Fruit fly (Drosophila melanogaster) whole organism, embryonic: ENCODE measurements around the gene nAChRalpha2.

Source experiments
- Ada2b ChIP-seq: fragments of 200-800 bp; sonication (Bioruptor generic); IDR thresholded peaks from 2 replicates; pipeline ENCODE4 v1.3.6; 2022; ENCODE audit warnings: missing biosample characterization, missing genetic modification characterization
- Antp ChIP-seq: fragments of 200-800 bp; sonication (Bioruptor generic); optimal IDR thresholded peaks from 3 replicates; lab custom pipeline; 2016; ENCODE audit warnings: missing biosample characterization, missing genetic modification characterization
- CG11398 ChIP-seq: fragments of 200-800 bp; sonication (Bioruptor generic); optimal IDR thresholded peaks from 2 replicates; lab custom pipeline; 2016; ENCODE audit warnings: missing biosample characterization, missing genetic modification characterization
- CG1233 ChIP-seq: fragments of 200-800 bp; sonication (Bioruptor generic); optimal IDR thresholded peaks from 4 replicates; lab custom pipeline; 2018; ENCODE audit warnings: missing biosample characterization, mild to moderate bottlenecking, missing genetic modification characterization
- CG12391 ChIP-seq: fragments of 200-800 bp; sonication (Bioruptor generic); optimal IDR thresholded peaks from 3 replicates; lab custom pipeline; 2018; ENCODE audit warnings: missing biosample characterization, mild to moderate bottlenecking, missing genetic modification characterization, moderate library complexity
- CG12659 ChIP-seq: fragments of 200-800 bp; sonication (Bioruptor generic); optimal IDR thresholded peaks from 3 replicates; lab custom pipeline; 2017; ENCODE audit warnings: mild to moderate bottlenecking, missing biosample characterization, missing genetic modification reagents, missing genetic modification characterization
- CG13296 ChIP-seq: fragments of 200-800 bp; sonication (Bioruptor generic); optimal IDR thresholded peaks from 3 replicates; lab custom pipeline; 2018; ENCODE audit warnings: missing biosample characterization, mild to moderate bottlenecking, missing genetic modification characterization
- CG16863 ChIP-seq: fragments of 200-800 bp; sonication (Bioruptor generic); optimal IDR thresholded peaks from 3 replicates; lab custom pipeline; 2016; ENCODE audit warnings: missing biosample characterization, missing genetic modification characterization
- CG18011 ChIP-seq: fragments of 200-800 bp; sonication (Bioruptor generic); optimal IDR thresholded peaks from 2 replicates; lab custom pipeline; 2017; ENCODE audit warnings: missing biosample characterization, missing genetic modification characterization, mild to moderate bottlenecking, moderate library complexity, missing genotype
- CG1832 ChIP-seq: fragments of 200-800 bp; sonication (Bioruptor generic); optimal IDR thresholded peaks from 2 replicates; lab custom pipeline; 2017; ENCODE audit warnings: missing biosample characterization, mild to moderate bottlenecking, missing genetic modification characterization, inconsistent platforms
- CG18599 ChIP-seq: fragments of 200-800 bp; sonication (Bioruptor generic); optimal IDR thresholded peaks from 3 replicates; lab custom pipeline; 2017; ENCODE audit warnings: missing biosample characterization, missing genetic modification characterization, mild to moderate bottlenecking, moderate library complexity, missing genetic modification reagents
- CG2120 ChIP-seq: fragments of 200-800 bp; sonication (Bioruptor generic); optimal IDR thresholded peaks from 3 replicates; lab custom pipeline; 2016; ENCODE audit warnings: missing biosample characterization, missing genetic modification characterization
- CG2199 ChIP-seq: fragments of 200-800 bp; sonication (Bioruptor generic); IDR thresholded peaks from 3 replicates; pipeline ENCODE4 v1.3.6; 2022; ENCODE audit warnings: missing biosample characterization, missing genetic modification characterization
- CG2678 ChIP-seq: fragments of 200-800 bp; sonication (Bioruptor generic); optimal IDR thresholded peaks from 3 replicates; lab custom pipeline; 2019; ENCODE audit warnings: missing biosample characterization, mild to moderate bottlenecking, missing genetic modification characterization, moderate library complexity
- CG3163 ChIP-seq: fragments of 200-800 bp; sonication (Bioruptor generic); optimal IDR thresholded peaks from 3 replicates; lab custom pipeline; 2016; ENCODE audit warnings: missing biosample characterization, missing genetic modification characterization
- CG32532 ChIP-seq: fragments of 200-800 bp; sonication (Bioruptor generic); IDR thresholded peaks from 2 replicates; pipeline ENCODE4 v1.3.6; 2022; ENCODE audit warnings: missing biosample characterization, missing genetic modification characterization
- CG34376 ChIP-seq: fragments of 200-800 bp; sonication (Bioruptor generic); optimal IDR thresholded peaks from 2 replicates; lab custom pipeline; 2018; ENCODE audit warnings: missing biosample characterization, mild to moderate bottlenecking, missing genetic modification characterization
- CG8089 ChIP-seq: fragments of 200-800 bp; sonication (Bioruptor generic); optimal IDR thresholded peaks from 3 replicates; lab custom pipeline; 2016; ENCODE audit warnings: missing biosample characterization, missing genetic modification characterization
- CG8944 ChIP-seq: fragments of 200-800 bp; sonication (Bioruptor generic); optimal IDR thresholded peaks from 3 replicates; lab custom pipeline; 2016; ENCODE audit warnings: missing biosample characterization, missing genetic modification characterization
- CG9727 ChIP-seq: fragments of 200-800 bp; sonication (Bioruptor generic); optimal IDR thresholded peaks from 3 replicates; lab custom pipeline; 2017; ENCODE audit warnings: missing biosample characterization, mild to moderate bottlenecking, missing genetic modification characterization
- CTCF ChIP-seq: fragments of 200-800 bp; sonication (Bioruptor generic); optimal IDR thresholded peaks from 2 replicates; lab custom pipeline; 2017; ENCODE audit warnings: missing biosample characterization, mild to moderate bottlenecking, missing genetic modification characterization, moderate library complexity
- CoRest ChIP-seq: fragments of 200-800 bp; sonication (Bioruptor generic); optimal IDR thresholded peaks from 3 replicates; lab custom pipeline; 2018; ENCODE audit warnings: missing biosample characterization, mild to moderate bottlenecking, missing genetic modification characterization, moderate library complexity
- D19B ChIP-seq: fragments of 200-800 bp; sonication (Bioruptor generic); optimal IDR thresholded peaks from 2 replicates; lab custom pipeline; 2017; ENCODE audit warnings: missing biosample characterization, mild to moderate bottlenecking, missing genetic modification characterization
- Fer3 ChIP-seq: fragments of 200-800 bp; sonication (Bioruptor generic); optimal IDR thresholded peaks from 2 replicates; lab custom pipeline; 2018; ENCODE audit warnings: missing biosample characterization, mild to moderate bottlenecking, missing genetic modification characterization, moderate library complexity
- H15 ChIP-seq: fragments of 200-800 bp; sonication (Bioruptor generic); IDR thresholded peaks from 3 replicates; pipeline ENCODE4 v1.3.6; 2022; ENCODE audit warnings: missing biosample characterization, missing genetic modification characterization
- HLH4C ChIP-seq: fragments of 200-800 bp; sonication (Bioruptor generic); IDR thresholded peaks from 3 replicates; pipeline ENCODE4 v1.3.6; 2022; ENCODE audit warnings: missing biosample characterization, missing genetic modification characterization; ENCODE audit not compliant: partially characterized antibody
- HLHmδ ChIP-seq: fragments of 200-800 bp; sonication (Bioruptor generic); optimal IDR thresholded peaks from 2 replicates; lab custom pipeline; 2018; ENCODE audit warnings: missing biosample characterization, mild to moderate bottlenecking, missing genetic modification characterization, moderate library complexity
- HmgD ChIP-seq: fragments of 200-800 bp; sonication (Bioruptor generic); optimal IDR thresholded peaks from 3 replicates; lab custom pipeline; 2016; ENCODE audit warnings: missing biosample characterization, missing genetic modification characterization
- MBD-R2 ChIP-seq: fragments of 200-800 bp; sonication (Bioruptor generic); IDR thresholded peaks from 2 replicates; pipeline ENCODE4 v1.3.6; 2022; ENCODE audit warnings: missing biosample characterization, missing genetic modification characterization
- Mad ChIP-seq: fragments of 200-800 bp; sonication (Bioruptor generic); optimal IDR thresholded peaks from 2 replicates; lab custom pipeline; 2016; ENCODE audit warnings: missing biosample characterization, missing genetic modification characterization
- Nf-YA ChIP-seq: fragments of 200-800 bp; sonication (Bioruptor generic); IDR thresholded peaks from 2 replicates; pipeline ENCODE4 v1.3.6; 2022; ENCODE audit warnings: missing biosample characterization, missing genetic modification characterization
- Nf-YB ChIP-seq: fragments of 200-800 bp; sonication (Bioruptor generic); optimal IDR thresholded peaks from 3 replicates; lab custom pipeline; 2019; ENCODE audit warnings: missing biosample characterization, mild to moderate bottlenecking, missing genetic modification characterization, moderate library complexity
- PHDP ChIP-seq: fragments of 200-800 bp; sonication (Bioruptor generic); optimal IDR thresholded peaks from 3 replicates; lab custom pipeline; 2018; ENCODE audit warnings: missing biosample characterization, mild to moderate bottlenecking, missing genetic modification characterization, moderate library complexity
- Six4 ChIP-seq: fragments of 200-800 bp; sonication (Bioruptor generic); optimal IDR thresholded peaks from 2 replicates; lab custom pipeline; 2016; ENCODE audit warnings: missing biosample characterization, missing genetic modification characterization
- Sox102F ChIP-seq: fragments of 200-800 bp; sonication (Bioruptor generic); optimal IDR thresholded peaks from 2 replicates; lab custom pipeline; 2018; ENCODE audit warnings: missing biosample characterization, mild to moderate bottlenecking, missing genetic modification characterization, moderate library complexity
- Ssrp ChIP-seq: fragments of 200-800 bp; sonication (Bioruptor generic); optimal IDR thresholded peaks from 2 replicates; lab custom pipeline; 2018; ENCODE audit warnings: missing biosample characterization, mild to moderate bottlenecking, missing genetic modification characterization, moderate library complexity
- Vsx1 ChIP-seq: fragments of 200-800 bp; sonication (Bioruptor generic); optimal IDR thresholded peaks from 2 replicates; lab custom pipeline; 2017; ENCODE audit warnings: missing biosample characterization, mild to moderate bottlenecking, missing genetic modification characterization, missing genetic modification reagents
- az2 ChIP-seq: fragments of 200-800 bp; sonication (Bioruptor generic); optimal IDR thresholded peaks from 3 replicates; lab custom pipeline; 2016; ENCODE audit warnings: missing biosample characterization, missing genetic modification characterization
- crp ChIP-seq, 2 experiments: fragments of 200-800 bp; sonication (Bioruptor generic); optimal IDR thresholded peaks; 2 replicates in 1 of 2; 3 replicates in 1 of 2; lab custom pipeline; 2017; ENCODE audit warnings: missing biosample characterization in 2 of 2, missing genetic modification characterization in 2 of 2, mild to moderate bottlenecking in 1 of 2, moderate library complexity in 1 of 2
- fu2 ChIP-seq: fragments of 200-800 bp; sonication (Bioruptor generic); optimal IDR thresholded peaks from 2 replicates; lab custom pipeline; 2016; ENCODE audit warnings: missing biosample characterization, missing genetic modification characterization
- grau ChIP-seq: fragments of 200-800 bp; optimal IDR thresholded peaks from 3 replicates; lab custom pipeline; 2019; ENCODE audit warnings: missing biosample characterization, mild to moderate bottlenecking, missing genetic modification characterization, moderate library complexity
- ken ChIP-seq: fragments of 200-800 bp; sonication (Bioruptor generic); IDR thresholded peaks from 3 replicates; pipeline ENCODE4 v1.3.6; 2022; ENCODE audit warnings: missing biosample characterization, missing genetic modification characterization
- lola ChIP-seq, 3 experiments: fragments of >200 bp in 2 of 3; fragments of 200-800 bp in 1 of 3; sonication (Bioruptor generic) in 1 of 3; optimal IDR thresholded peaks; 2 replicates each; lab custom pipeline; 2017 to 2019; ENCODE audit warnings: missing biosample characterization in 3 of 3, missing genetic modification characterization in 3 of 3, mild to moderate bottlenecking in 1 of 3, moderate library complexity in 1 of 3
- nom ChIP-seq: fragments of 200-800 bp; sonication (Bioruptor generic); optimal IDR thresholded peaks from 2 replicates; lab custom pipeline; 2017; ENCODE audit warnings: missing biosample characterization, missing genetic modification characterization, mild to moderate bottlenecking, moderate library complexity, missing genetic modification reagents
- p53 ChIP-seq: fragments of 200-800 bp; sonication (Bioruptor generic); optimal IDR thresholded peaks from 2 replicates; lab custom pipeline; 2016; ENCODE audit warnings: missing biosample characterization, missing genetic modification characterization
- slbo ChIP-seq: fragments of 200-800 bp; sonication (Bioruptor generic); IDR thresholded peaks from 2 replicates; pipeline ENCODE4 v1.3.6; 2022; ENCODE audit warnings: missing biosample characterization, missing genetic modification characterization
- ttk ChIP-seq: fragments of 200-800 bp; sonication (Bioruptor generic); IDR thresholded peaks from 2 replicates; pipeline ENCODE4 v2.1.2; 2022; ENCODE audit warnings: missing biosample characterization, missing genetic modification characterization
- vvl ChIP-seq: fragments of 200-800 bp; sonication (Bioruptor generic); IDR thresholded peaks from 2 replicates; pipeline ENCODE4 v1.3.6; 2022; ENCODE audit warnings: missing biosample characterization, missing genetic modification characterization
- wdn ChIP-seq: fragments of 200-800 bp; sonication (Bioruptor generic); IDR thresholded peaks from 2 replicates; pipeline ENCODE4 v1.3.6; 2022; ENCODE audit warnings: missing biosample characterization, missing genetic modification characterization
- z ChIP-seq: fragments of 200-800 bp; sonication (Bioruptor generic); IDR thresholded peaks from 3 replicates; pipeline ENCODE4 v1.3.6; 2022; ENCODE audit warnings: missing biosample characterization, missing genetic modification characterization
- zf30C ChIP-seq: fragments of 200-800 bp; sonication (Bioruptor generic); optimal IDR thresholded peaks from 3 replicates; lab custom pipeline; 2018; ENCODE audit warnings: missing biosample characterization, mild to moderate bottlenecking, missing genetic modification characterization
- zfh1 ChIP-seq: fragments of 200-800 bp; sonication (Bioruptor generic); IDR thresholded peaks from 3 replicates; pipeline ENCODE4 v1.3.6; 2022; ENCODE audit warnings: missing biosample characterization, missing genetic modification characterization

nAChRalpha2 gene

dm6 chr3R:24467237-24467636, 18.0 kb upstream of the nAChRalpha2 start (continued):
- TF ChIP-seq D19B (no peak), fu2 (GFP tag; lab: Kevin White, UChicago) (no peak), grau (tag; lab: Kevin White, UChicago) (peak; percentile 47), CG12659 (GFP tag; lab: Kevin White, UChicago) (peak; percentile 12), CG12391 (tag; lab: Kevin White, UChicago) (peak; percentile 6), CG16863 (GFP tag; lab: Kevin White, UChicago) (no peak), Mad (GFP tag; lab: Kevin White, UChicago) (no peak), PHDP (peak; percentile 40), CG2678 (tag; lab: Kevin White, UChicago) (peak; percentile 58), CG18011 (GFP tag; lab: Kevin White, UChicago) (no peak), CG9727 (GFP tag; lab: Kevin White, UChicago) (peak; percentile 15), CG2120 (GFP tag; lab: Kevin White, UChicago) (peak; percentile 42), Fer3 (tag; lab: Kevin White, UChicago) (peak; percentile 35), CG32532 (GFP tag; lab: Robert Waterston, UW) (peak; percentile 34; the same call in 1 of the 2 replicates), ttk (GFP tag; lab: Robert Waterston, UW) (no peak), Sox102F (GFP tag; lab: Kevin White, UChicago) (peak; percentile 34), HLH4C (GFP tag; lab: Robert Waterston, UW) (no peak), CG1233 (peak; percentile 11), CG13296 (GFP tag; lab: Kevin White, UChicago) (peak; percentile 39), Ssrp (tag; lab: Kevin White, UChicago) (no peak), Six4 (GFP tag; lab: Kevin White, UChicago) (no peak), CG1832 (GFP tag; lab: Kevin White, UChicago) (no peak), Ada2b (GFP tag; lab: Robert Waterston, UW) (peak; percentile 39), CG8944 (GFP tag; lab: Kevin White, UChicago) (no peak), CG3163 (no peak), CG34376 (no peak), MBD-R2 (GFP tag; lab: Robert Waterston, UW) (no peak), wdn (GFP tag; lab: Robert Waterston, UW) (no peak), Vsx1 (GFP tag; lab: Kevin White, UChicago) (no peak), CG8089 (GFP tag; lab: Kevin White, UChicago) (no peak), HLHmδ (GFP tag; lab: Kevin White, UChicago) (no peak), p53 (GFP tag; lab: Kevin White, UChicago) (no peak), Antp (GFP tag; lab: Kevin White, UChicago) (no peak), CG11398 (GFP tag; lab: Kevin White, UChicago) (no peak), zf30C (peak; percentile 7), CoRest (tag; lab: Kevin White, UChicago) (peak; percentile 29), CG2199 (no peak), H15 (GFP tag; lab: Robert Waterston, UW) (no peak), nom (GFP tag; lab: Kevin White, UChicago) (no peak), CG18599 (GFP tag; lab: Kevin White, UChicago) (peak; percentile 80), Nf-YA (no peak), Nf-YB (no peak), az2 (GFP tag; lab: Kevin White, UChicago) (no peak), lola (GFP tag; optimal IDR thresholded peaks at IDR 0.05; lab: Kevin White, UChicago) (no peak), crp (GFP tag; optimal IDR thresholded peaks at IDR 0.05; lab: Kevin White, UChicago) (no peak), vvl (GFP tag; lab: Robert Waterston, UW) (peak; percentile 47; the same call in 1 of the 2 replicates), slbo (GFP tag; lab: Robert Waterston, UW) (peak; percentile 56), CTCF (GFP tag; lab: Kevin White, UChicago) (no peak), ken (GFP tag; lab: Robert Waterston, UW) (no peak), zfh1 (GFP tag; lab: Robert Waterston, UW) (no peak), HmgD (no peak), z (no peak)
